Worm (Caenorhabditis elegans) whole organism, early embryonic: ENCODE measurements around the gene nlt-1.

Experiments
- F13C5.2 ChIP-seq: sonication (generic microtip); optimal IDR thresholded peaks from 2 replicates; lab custom pipeline; 2017; ENCODE audit warnings: mild to moderate bottlenecking, missing genetic modification characterization, inconsistent platforms, missing compliant biosample characterization
- ets-7 ChIP-seq: sonication (generic microtip); optimal IDR thresholded peaks from 2 replicates; lab custom pipeline; 2016; ENCODE audit warnings: missing genotype, missing genetic modification characterization, missing compliant biosample characterization
- flt-1 ChIP-seq: fragments of 200-800 bp; sonication (Bioruptor generic); IDR thresholded peaks from 2 replicates; pipeline ENCODE4 v1.3.6; 2022; ENCODE audit warnings: missing genetic modification characterization, missing compliant biosample characterization
- hmg-4 ChIP-seq: fragments of 200-800 bp; sonication (Bioruptor generic); optimal IDR thresholded peaks from 2 replicates; lab custom pipeline; 2018; ENCODE audit warnings: mild to moderate bottlenecking, missing genetic modification characterization, missing compliant biosample characterization

DNA sequence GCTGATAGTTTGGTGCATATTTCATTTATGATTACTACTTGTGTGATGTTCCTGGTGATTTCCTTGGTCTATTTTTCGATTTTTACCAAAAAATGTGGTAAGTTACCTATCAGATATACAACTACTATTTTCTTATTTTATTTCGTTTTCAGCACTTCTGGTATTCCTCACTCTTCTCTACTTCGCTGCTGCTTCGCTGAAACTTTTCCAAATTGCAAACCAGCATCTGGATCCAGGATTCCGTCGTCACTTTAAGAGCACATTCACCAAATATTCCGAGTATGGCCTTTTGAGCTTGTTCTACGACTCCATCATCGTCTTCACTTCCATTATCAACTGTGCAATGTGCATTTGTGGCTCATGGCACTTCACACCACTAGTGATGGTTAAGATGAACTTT, 7.6 kb upstream of the nlt-1 start:
- TF ChIP-seq hmg-4 (GFP tag; lab: Kevin White, UChicago) (no peak), ets-7 (tag; lab: Kevin White, UChicago) (no peak), flt-1 (no peak), F13C5.2 (tag; lab: Kevin White, UChicago) (no peak)
